Fruit fly (Drosophila melanogaster): Measurements from ENCODE around the gene Mkp.

dm6 chr3L:178445-178844 lies 5.9 kb downstream of the Mkp start:
- TF ChIP-seq CG8478 (optimal IDR thresholded peaks at IDR 0.05) (no peak), CTCF (optimal IDR thresholded peaks at IDR 0.05) (no peak)

Measured in S2 (cell line).